Worm (Caenorhabditis elegans) whole organism, L4/young adult: ENCODE results near the gene T21D12.14.

ENCODE experiments used
- W03F9.2 ChIP-seq: fragments of 150-350 bp; optimal IDR thresholded peaks from 2 replicates; lab custom pipeline; 2014; ENCODE audit warnings: missing biosample characterization, missing genetic modification characterization
- dao-5 ChIP-seq: sonication (generic microtip); optimal IDR thresholded peaks from 2 replicates; lab custom pipeline; 2016; ENCODE audit warnings: missing genotype, missing genetic modification characterization, moderate library complexity, missing compliant biosample characterization
- him-1 ChIP-seq: sonication (generic microtip); optimal IDR thresholded peaks from 2 replicates; lab custom pipeline; 2016; ENCODE audit warnings: missing genotype, missing genetic modification reagents, missing genetic modification characterization, missing compliant biosample characterization

- no peak for TF ChIP-seq him-1 (tag; lab: Kevin White, UChicago)
- no peak for TF ChIP-seq dao-5 (tag; lab: Kevin White, UChicago)
- no peak for TF ChIP-seq W03F9.2 (tag; lab: Kevin White, UChicago)
Observed at ce11 chrIV:293995-294700, 6.2 kb upstream of the T21D12.14 start.
